ENCODE assay signal across 1 fruit fly cellular context in genomic region chr3L:18828318-18828717, dm6.
TF ChIP-seq lines count a peak whose summit lies in the region.

No protein-coding gene starts in this region.

TF ChIP-seq in whole organism, embryonic, 481 proteins besides CTCF, POLR2A, EP300 and RAD21 (continued from another document and continues in another):
- TF ChIP-seq sr (GFP tag; IDR thresholded peaks at IDR 0.05; lab: Robert Waterston, UW): no peak
- no peak for TF ChIP-seq CG5180 (GFP tag; optimal IDR thresholded peaks at IDR 0.05; lab: Kevin White, UChicago)
- no peak for TF ChIP-seq Ada2b (GFP tag; IDR thresholded peaks at IDR 0.05; lab: Robert Waterston, UW)
- no peak for TF ChIP-seq Ptx1 (GFP tag; IDR thresholded peaks at IDR 0.05; lab: Robert Waterston, UW)
- peak; percentile 16 for TF ChIP-seq CG1529 (GFP tag; optimal IDR thresholded peaks at IDR 0.05; lab: Kevin White, UChicago)
- no peak for TF ChIP-seq ftz-f1 (GFP tag; optimal IDR thresholded peaks at IDR 0.05; lab: Kevin White, UChicago)
- peak; percentile 68 for TF ChIP-seq Opbp (GFP tag; IDR thresholded peaks at IDR 0.05; lab: Robert Waterston, UW; ENCODE audit: partially characterized antibody)
- peak; percentile 59 for TF ChIP-seq CG7963 (GFP tag; IDR thresholded peaks at IDR 0.05; lab: Robert Waterston, UW; ENCODE audit: partially characterized antibody)
- TF ChIP-seq wek (GFP tag; optimal IDR thresholded peaks at IDR 0.05; lab: Kevin White, UChicago): no peak
- TF ChIP-seq Xbp1 (GFP tag; optimal IDR thresholded peaks at IDR 0.05; lab: Kevin White, UChicago): no peak
- TF ChIP-seq Hr39 (optimal IDR thresholded peaks at IDR 0.05; lab: Kevin White, UChicago): no peak
- TF ChIP-seq sd (tag; optimal IDR thresholded peaks at IDR 0.05; lab: Kevin White, UChicago): no peak
- TF ChIP-seq Tbp (GFP tag; optimal IDR thresholded peaks at IDR 0.05; lab: Kevin White, UChicago): no peak
- no peak for TF ChIP-seq Dip2 (GFP tag; IDR thresholded peaks at IDR 0.05; lab: Robert Waterston, UW)
- TF ChIP-seq CG10274 (GFP tag; optimal IDR thresholded peaks at IDR 0.05; lab: Kevin White, UChicago): no peak
- peak; percentile 75; the same call in 1 of the 2 replicates for TF ChIP-seq amos (GFP tag; IDR thresholded peaks at IDR 0.05; lab: Robert Waterston, UW; ENCODE audit: partially characterized antibody)
- TF ChIP-seq CG10366 (GFP tag; IDR thresholded peaks at IDR 0.05; lab: Robert Waterston, UW): no peak
- TF ChIP-seq Fer3 (tag; optimal IDR thresholded peaks at IDR 0.05; lab: Kevin White, UChicago): no peak
- no peak for TF ChIP-seq Neu2 (GFP tag; optimal IDR thresholded peaks at IDR 0.05; lab: Kevin White, UChicago; ENCODE audit: borderline replicate concordance)
- TF ChIP-seq CG6254 (GFP tag; optimal IDR thresholded peaks at IDR 0.05; lab: Kevin White, UChicago): no peak
- no peak for TF ChIP-seq wor (GFP tag; IDR thresholded peaks at IDR 0.05; lab: Robert Waterston, UW)
- TF ChIP-seq kah (GFP tag; optimal IDR thresholded peaks at IDR 0.05; lab: Kevin White, UChicago): peak; percentile 99
- no peak for TF ChIP-seq CG17568 (GFP tag; optimal IDR thresholded peaks at IDR 0.05; lab: Kevin White, UChicago)
- TF ChIP-seq fd3F (GFP tag; optimal IDR thresholded peaks at IDR 0.05; lab: Kevin White, UChicago): no peak
- no peak for TF ChIP-seq pfk (GFP tag; optimal IDR thresholded peaks at IDR 0.05; lab: Kevin White, UChicago)
- TF ChIP-seq corto (GFP tag; optimal IDR thresholded peaks at IDR 0.05; lab: Kevin White, UChicago): peak; percentile 38
- TF ChIP-seq Xrp1 (GFP tag; IDR thresholded peaks at IDR 0.05; lab: Robert Waterston, UW): no peak
- 0 out of 3 replicates have a peak, but pooled peaks have one; percentile 31 for TF ChIP-seq mld (GFP tag; IDR thresholded peaks at IDR 0.05; lab: Robert Waterston, UW; ENCODE audit: partially characterized antibody)
- TF ChIP-seq repo (GFP tag; optimal IDR thresholded peaks at IDR 0.05; lab: Kevin White, UChicago): no peak
- TF ChIP-seq CG4328 (GFP tag; optimal IDR thresholded peaks at IDR 0.05; lab: Kevin White, UChicago): no peak
- TF ChIP-seq CG1792 (GFP tag; optimal IDR thresholded peaks at IDR 0.05; lab: Kevin White, UChicago): no peak
- peak in 1 of 2 experiments; percentile 34 for TF ChIP-seq insv (GFP tag; optimal IDR thresholded peaks at IDR 0.05; lab: Kevin White, UChicago)
- no peak for TF ChIP-seq CG15269 (tag; optimal IDR thresholded peaks at IDR 0.05; lab: Kevin White, UChicago)
- TF ChIP-seq lola (GFP tag; optimal IDR thresholded peaks at IDR 0.05; lab: Kevin White, UChicago): no peak
- TF ChIP-seq Aef1 (GFP tag; IDR thresholded peaks at IDR 0.05; lab: Robert Waterston, UW): no peak
- no peak for TF ChIP-seq CG17912 (GFP tag; optimal IDR thresholded peaks at IDR 0.05; lab: Kevin White, UChicago)
- TF ChIP-seq HmgZ (tag; optimal IDR thresholded peaks at IDR 0.05; lab: Kevin White, UChicago): peak; percentile 57
- peak; percentile 98 for TF ChIP-seq Dref (GFP tag; IDR thresholded peaks at IDR 0.05; lab: Robert Waterston, UW)
- no peak for TF ChIP-seq Awh (GFP tag; IDR thresholded peaks at IDR 0.05; lab: Robert Waterston, UW)
- TF ChIP-seq prd (optimal IDR thresholded peaks at IDR 0.05; lab: Kevin White, UChicago): no peak
- no peak for TF ChIP-seq prd (GFP tag; IDR thresholded peaks at IDR 0.05; lab: Robert Waterston, UW)
- TF ChIP-seq GATAe (GFP tag; conservative IDR thresholded peaks at IDR 0.05; lab: Robert Waterston, UW): no peak
- no peak for TF ChIP-seq dati (GFP tag; IDR thresholded peaks at IDR 0.05; lab: Robert Waterston, UW)
- TF ChIP-seq CG34224 (GFP tag; IDR thresholded peaks at IDR 0.05; lab: Robert Waterston, UW; ENCODE audit: partially characterized antibody): peak; percentile 75
- peak; percentile 88 for TF ChIP-seq Sry-δ (GFP tag; optimal IDR thresholded peaks at IDR 0.05; lab: Kevin White, UChicago)
- no peak for TF ChIP-seq CoRest (tag; optimal IDR thresholded peaks at IDR 0.05; lab: Kevin White, UChicago)
- TF ChIP-seq CG6272 (GFP tag; IDR thresholded peaks at IDR 0.05; lab: Robert Waterston, UW): no peak
- TF ChIP-seq CG18011 (GFP tag; optimal IDR thresholded peaks at IDR 0.05; lab: Kevin White, UChicago): no peak
- no peak for TF ChIP-seq tx (GFP tag; optimal IDR thresholded peaks at IDR 0.05; lab: Kevin White, UChicago)
- peak; percentile 42 for TF ChIP-seq trem (tag; optimal IDR thresholded peaks at IDR 0.05; lab: Kevin White, UChicago)
- TF ChIP-seq CG32532 (GFP tag; IDR thresholded peaks at IDR 0.05; lab: Robert Waterston, UW): no peak
- 0 out of 3 replicates have a peak, but pooled peaks have one; percentile 41 for TF ChIP-seq CG2199 (GFP tag; IDR thresholded peaks at IDR 0.05; lab: Robert Waterston, UW)
- TF ChIP-seq CG8290 (GFP tag; optimal IDR thresholded peaks at IDR 0.05; lab: Kevin White, UChicago): no peak
- peak in 1 of 2 experiments; percentile 62 for TF ChIP-seq CG8290 (tag; optimal IDR thresholded peaks at IDR 0.05; lab: Kevin White, UChicago)
- no peak for TF ChIP-seq slp2 (GFP tag; optimal IDR thresholded peaks at IDR 0.05; lab: Kevin White, UChicago)
- no peak for TF ChIP-seq CG2202 (tag; optimal IDR thresholded peaks at IDR 0.05; lab: Kevin White, UChicago)
- peak; percentile 17 for TF ChIP-seq lbe (GFP tag; optimal IDR thresholded peaks at IDR 0.05; lab: Kevin White, UChicago)
- TF ChIP-seq bbx (GFP tag; IDR thresholded peaks at IDR 0.05; lab: Robert Waterston, UW; ENCODE audit: partially characterized antibody): peak; percentile 74
- peak; percentile 54 for TF ChIP-seq hbn (GFP tag; IDR thresholded peaks at IDR 0.05; lab: Robert Waterston, UW; ENCODE audit: partially characterized antibody)
- TF ChIP-seq twi (tag; optimal IDR thresholded peaks at IDR 0.05; lab: Kevin White, UChicago): no peak
- no peak for TF ChIP-seq CG3163 (GFP tag; optimal IDR thresholded peaks at IDR 0.05; lab: Kevin White, UChicago)
- no peak for TF ChIP-seq fd102C (GFP tag; optimal IDR thresholded peaks at IDR 0.05; lab: Kevin White, UChicago)
- TF ChIP-seq esg (GFP tag; conservative IDR thresholded peaks at IDR 0.05; lab: Robert Waterston, UW): no peak
- no peak for TF ChIP-seq CG11504 (tag; optimal IDR thresholded peaks at IDR 0.05; lab: Kevin White, UChicago)
- no peak for TF ChIP-seq CG3995 (GFP tag; optimal IDR thresholded peaks at IDR 0.05; lab: Kevin White, UChicago)
- TF ChIP-seq Ravus (GFP tag; IDR thresholded peaks at IDR 0.05; lab: Robert Waterston, UW): no peak
- no peak for TF ChIP-seq tap (tag; optimal IDR thresholded peaks at IDR 0.05; lab: Kevin White, UChicago)
- no peak for TF ChIP-seq crc (GFP tag; optimal IDR thresholded peaks at IDR 0.05; lab: Kevin White, UChicago)
- no peak for TF ChIP-seq CG2889 (GFP tag; IDR thresholded peaks at IDR 0.05; lab: Robert Waterston, UW)
- no peak for TF ChIP-seq dmrt11E (tag; optimal IDR thresholded peaks at IDR 0.05; lab: Kevin White, UChicago)
- TF ChIP-seq nerfin-1 (tag; optimal IDR thresholded peaks at IDR 0.05; lab: Kevin White, UChicago): no peak
- TF ChIP-seq hb (GFP tag; IDR thresholded peaks at IDR 0.05; lab: Robert Waterston, UW; ENCODE audit: partially characterized antibody): peak; percentile 57; the same call in 2 of the 3 replicates
- no peak for TF ChIP-seq CG18619 (GFP tag; optimal IDR thresholded peaks at IDR 0.05; lab: Kevin White, UChicago)
- no peak for TF ChIP-seq CG11560 (tag; IDR thresholded peaks at IDR 0.05; lab: Robert Waterston, UW)
- TF ChIP-seq tll (GFP tag; optimal IDR thresholded peaks at IDR 0.05; lab: Kevin White, UChicago): no peak
- no peak for TF ChIP-seq Trl (optimal IDR thresholded peaks at IDR 0.05; lab: Kevin White, UChicago)
- TF ChIP-seq Trl (GFP tag; optimal IDR thresholded peaks at IDR 0.05; lab: Kevin White, UChicago): no peak
- peak; percentile 20 for TF ChIP-seq CG15514 (GFP tag; optimal IDR thresholded peaks at IDR 0.05; lab: Kevin White, UChicago)
- TF ChIP-seq Atf3 (GFP tag; optimal IDR thresholded peaks at IDR 0.05; lab: Kevin White, UChicago): no peak
- no peak for TF ChIP-seq Mrtf (GFP tag; IDR thresholded peaks at IDR 0.05; lab: Robert Waterston, UW)
- TF ChIP-seq CG11723 (GFP tag; optimal IDR thresholded peaks at IDR 0.05; lab: Kevin White, UChicago): no peak
- TF ChIP-seq stwl (tag; optimal IDR thresholded peaks at IDR 0.05; lab: Kevin White, UChicago): peak; percentile 97
- no peak for TF ChIP-seq ham (GFP tag; IDR thresholded peaks at IDR 0.05; lab: Robert Waterston, UW)
- peak; percentile 27 for TF ChIP-seq CG12659 (GFP tag; optimal IDR thresholded peaks at IDR 0.05; lab: Kevin White, UChicago)
- TF ChIP-seq br (optimal IDR thresholded peaks at IDR 0.05; lab: Kevin White, UChicago): no peak
- TF ChIP-seq ro (GFP tag; IDR thresholded peaks at IDR 0.05; lab: Robert Waterston, UW): no peak
- TF ChIP-seq CG6791 (GFP tag; IDR thresholded peaks at IDR 0.05; lab: Robert Waterston, UW; ENCODE audit: partially characterized antibody): peak; percentile 86
- peak; percentile 99 for TF ChIP-seq Dp (GFP tag; optimal IDR thresholded peaks at IDR 0.05; lab: Kevin White, UChicago)
- TF ChIP-seq Spps (tag; optimal IDR thresholded peaks at IDR 0.05; lab: Kevin White, UChicago): no peak
- 0 out of 3 replicates have a peak, but pooled peaks have one; percentile 47 for TF ChIP-seq CG14860 (GFP tag; IDR thresholded peaks at IDR 0.05; lab: Robert Waterston, UW; ENCODE audit: partially characterized antibody)
- no peak for TF ChIP-seq CG15479 (GFP tag; optimal IDR thresholded peaks at IDR 0.05; lab: Kevin White, UChicago)
- TF ChIP-seq schlank (tag; optimal IDR thresholded peaks at IDR 0.05; lab: Kevin White, UChicago): no peak
- no peak for TF ChIP-seq dan (GFP tag; IDR thresholded peaks at IDR 0.05; lab: Robert Waterston, UW)
- no peak for TF ChIP-seq exex (tag; optimal IDR thresholded peaks at IDR 0.05; lab: Kevin White, UChicago)
- TF ChIP-seq gce (GFP tag; IDR thresholded peaks at IDR 0.05; lab: Robert Waterston, UW): no peak
- TF ChIP-seq odd (GFP tag; optimal IDR thresholded peaks at IDR 0.05; lab: Kevin White, UChicago): no peak
- no peak for TF ChIP-seq NFAT (GFP tag; IDR thresholded peaks at IDR 0.05; lab: Robert Waterston, UW)
- TF ChIP-seq nmo (GFP tag; optimal IDR thresholded peaks at IDR 0.05; lab: Kevin White, UChicago): peak; percentile 24
- TF ChIP-seq CG15601 (tag; optimal IDR thresholded peaks at IDR 0.05; lab: Kevin White, UChicago): no peak
- peak; percentile 78 for TF ChIP-seq HLH4C (GFP tag; IDR thresholded peaks at IDR 0.05; lab: Robert Waterston, UW; ENCODE audit: partially characterized antibody)
- no peak for TF ChIP-seq maf-S (GFP tag; optimal IDR thresholded peaks at IDR 0.05; lab: Kevin White, UChicago)
- TF ChIP-seq chinmo (GFP tag; IDR thresholded peaks at IDR 0.05; lab: Robert Waterston, UW; ENCODE audit: partially characterized antibody): peak; percentile 69; the same call in 1 of the 4 replicates
- no peak for TF ChIP-seq NC2β (GFP tag; optimal IDR thresholded peaks at IDR 0.05; lab: Kevin White, UChicago)
- no peak for TF ChIP-seq Eip74EF (GFP tag; optimal IDR thresholded peaks at IDR 0.05; lab: Kevin White, UChicago)
- no peak for TF ChIP-seq CG7839 (tag; optimal IDR thresholded peaks at IDR 0.05; lab: Kevin White, UChicago)
- TF ChIP-seq CG30020 (tag; optimal IDR thresholded peaks at IDR 0.05; lab: Kevin White, UChicago): no peak
- no peak for TF ChIP-seq wdn (GFP tag; IDR thresholded peaks at IDR 0.05; lab: Robert Waterston, UW)
- no peak for TF ChIP-seq Atf6 (GFP tag; IDR thresholded peaks at IDR 0.05; lab: Robert Waterston, UW)
- no peak for TF ChIP-seq bigmax (GFP tag; optimal IDR thresholded peaks at IDR 0.05; lab: Kevin White, UChicago)
- TF ChIP-seq CG9797 (GFP tag; optimal IDR thresholded peaks at IDR 0.05; lab: Kevin White, UChicago): no peak
- TF ChIP-seq CG6654 (GFP tag; optimal IDR thresholded peaks at IDR 0.05; lab: Kevin White, UChicago): peak; percentile 100
- TF ChIP-seq ac (GFP tag; optimal IDR thresholded peaks at IDR 0.05; lab: Kevin White, UChicago): no peak
- TF ChIP-seq knrl (GFP tag; IDR thresholded peaks at IDR 0.05; lab: Robert Waterston, UW; ENCODE audit: partially characterized antibody): peak; percentile 70
- no peak for TF ChIP-seq inv (GFP tag; IDR thresholded peaks at IDR 0.05; lab: Robert Waterston, UW; ENCODE audit: partially characterized antibody)
- peak; percentile 60; the same call in 1 of the 2 replicates for TF ChIP-seq tna (GFP tag; IDR thresholded peaks at IDR 0.05; lab: Robert Waterston, UW; ENCODE audit: partially characterized antibody)
- TF ChIP-seq eve (GFP tag; optimal IDR thresholded peaks at IDR 0.05; lab: Kevin White, UChicago): no peak
- no peak for TF ChIP-seq hkb (optimal IDR thresholded peaks at IDR 0.05; lab: Kevin White, UChicago)
- TF ChIP-seq hkb (GFP tag; IDR thresholded peaks at IDR 0.05; lab: Robert Waterston, UW): no peak
- TF ChIP-seq Dll (GFP tag; IDR thresholded peaks at IDR 0.05; lab: Robert Waterston, UW; ENCODE audit: partially characterized antibody): peak; percentile 67; the same call in 3 of the 4 replicates
- no peak for TF ChIP-seq Oaz (GFP tag; IDR thresholded peaks at IDR 0.05; lab: Robert Waterston, UW)
- no peak for TF ChIP-seq NK7.1 (GFP tag; optimal IDR thresholded peaks at IDR 0.05; lab: Kevin White, UChicago)
- TF ChIP-seq E2f2 (GFP tag; IDR thresholded peaks at IDR 0.05; lab: Robert Waterston, UW): peak; percentile 98
- peak; percentile 43 for TF ChIP-seq sens (GFP tag; lab: Kevin White, UChicago)
- TF ChIP-seq CG2712 (tag; optimal IDR thresholded peaks at IDR 0.05; lab: Kevin White, UChicago): peak; percentile 24
- TF ChIP-seq CG1602 (GFP tag; optimal IDR thresholded peaks at IDR 0.05; lab: Kevin White, UChicago): no peak
- no peak for TF ChIP-seq zf30C (GFP tag; optimal IDR thresholded peaks at IDR 0.05; lab: Kevin White, UChicago)
- TF ChIP-seq BtbVII (GFP tag; optimal IDR thresholded peaks at IDR 0.05; lab: Kevin White, UChicago): no peak
- TF ChIP-seq CG14965 (GFP tag; optimal IDR thresholded peaks at IDR 0.05; lab: Kevin White, UChicago; ENCODE audit: borderline replicate concordance): no peak
- TF ChIP-seq tup (GFP tag; optimal IDR thresholded peaks at IDR 0.05; lab: Kevin White, UChicago): no peak
- TF ChIP-seq CG8765 (GFP tag; IDR thresholded peaks at IDR 0.05; lab: Robert Waterston, UW): no peak
- TF ChIP-seq Rx (GFP tag; IDR thresholded peaks at IDR 0.05; lab: Robert Waterston, UW): no peak
- TF ChIP-seq ap (GFP tag; IDR thresholded peaks at IDR 0.05; lab: Robert Waterston, UW): no peak
- TF ChIP-seq HLHmδ (GFP tag; optimal IDR thresholded peaks at IDR 0.05; lab: Kevin White, UChicago): no peak
- no peak for TF ChIP-seq CG9876 (GFP tag; optimal IDR thresholded peaks at IDR 0.05; lab: Kevin White, UChicago)
- peak; percentile 74 for TF ChIP-seq CG6854 (GFP tag; optimal IDR thresholded peaks at IDR 0.05; lab: Kevin White, UChicago)
